Worm (Caenorhabditis elegans): ENCODE measurements around the gene srbc-16.

ce11 chrV:2155232-2155631 lies 26.6 kb upstream of the srbc-16 start, which contains the start of gene srbc-21:
- no peak for TF ChIP-seq nhr-76 (tag; optimal IDR thresholded peaks at IDR 0.05)
- no peak for TF ChIP-seq pha-4 (tag; optimal IDR thresholded peaks at IDR 0.05)
- TF ChIP-seq lsy-2 (tag; optimal IDR thresholded peaks at IDR 0.05): no peak
